Worm (Caenorhabditis elegans): ENCODE measurements around the gene ugt-8.

Gene ugt-8

ce11 chrV:4867535-4867934 is 36.2 kb upstream of the ugt-8 start:
- TF ChIP-seq skn-1 (tag; optimal IDR thresholded peaks at IDR 0.05) (no peak), aly-2 (tag; optimal IDR thresholded peaks at IDR 0.05) (no peak), hmg-11 (tag; optimal IDR thresholded peaks at IDR 0.05) (no peak), pqm-1 (tag; optimal IDR thresholded peaks at IDR 0.05) (no peak)

DNA sequence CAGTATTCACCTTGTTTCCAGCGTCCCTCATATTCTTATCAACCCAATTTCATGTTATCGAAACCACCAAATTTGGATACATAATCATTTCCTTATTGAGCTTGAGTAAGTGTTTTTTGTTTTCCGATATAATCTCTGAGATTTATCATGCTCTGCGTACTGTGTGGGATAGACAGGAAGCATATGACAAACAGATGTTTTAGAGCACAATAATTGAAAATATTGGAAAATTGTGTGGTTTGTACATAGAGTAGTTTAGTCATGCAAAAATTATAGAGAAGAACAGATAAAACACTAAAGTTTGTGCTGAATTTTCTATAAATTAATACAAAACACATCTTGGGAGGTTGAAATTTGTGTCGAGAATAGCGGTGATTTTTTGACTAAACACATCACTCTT is 35.0 kb upstream of the ugt-8 start:
- TF ChIP-seq nhr-12 (tag; optimal IDR thresholded peaks at IDR 0.05) = no peak
- no peak for TF ChIP-seq daf-12 (tag; optimal IDR thresholded peaks at IDR 0.05)
- no peak for TF ChIP-seq nhr-23 (tag; optimal IDR thresholded peaks at IDR 0.05)
- TF ChIP-seq R02D3.7 (tag; optimal IDR thresholded peaks at IDR 0.05) = no peak
- TF ChIP-seq nhr-28 (tag; optimal IDR thresholded peaks at IDR 0.05) = no peak
- TF ChIP-seq elt-2 (tag; optimal IDR thresholded peaks at IDR 0.05) = no peak
- TF ChIP-seq skn-1 (tag; optimal IDR thresholded peaks at IDR 0.05) = no peak
- no peak for TF ChIP-seq ceh-16 (tag; optimal IDR thresholded peaks at IDR 0.05)
- no peak for TF ChIP-seq pqm-1 (tag; optimal IDR thresholded peaks at IDR 0.05)
- no peak for TF ChIP-seq fkh-2 (tag; optimal IDR thresholded peaks at IDR 0.05)

ce11 chrV:4870627-4871026 is 33.1 kb upstream of the ugt-8 start:
- no peak for TF ChIP-seq tbx-2 (tag; optimal IDR thresholded peaks at IDR 0.05)
- peak; percentile 56 for TF ChIP-seq nhr-11 (tag; optimal IDR thresholded peaks at IDR 0.05)
- no peak for TF ChIP-seq ceh-9 (tag; optimal IDR thresholded peaks at IDR 0.05)

ce11 chrV:4871992-4872391 is 31.7 kb upstream of the ugt-8 start, which contains the start of gene srd-33:
Gene srd-33 (plus strand): TSS chrV:4872292.
- no peak for TF ChIP-seq ceh-28 (tag; optimal IDR thresholded peaks at IDR 0.05)
- no peak for TF ChIP-seq nhr-43 (tag; optimal IDR thresholded peaks at IDR 0.05; ENCODE audit: poor library complexity, severe bottlenecking)
- TF ChIP-seq nhr-77 (tag; optimal IDR thresholded peaks at IDR 0.05) = no peak
- TF ChIP-seq ztf-4 (tag; optimal IDR thresholded peaks at IDR 0.05) = no peak
- TF ChIP-seq lsy-12 (tag; optimal IDR thresholded peaks at IDR 0.05) = no peak
- no peak for TF ChIP-seq egl-27 (tag; optimal IDR thresholded peaks at IDR 0.05)
- no peak for TF ChIP-seq ceh-16 (tag; optimal IDR thresholded peaks at IDR 0.05)
- TF ChIP-seq nhr-12 (tag; optimal IDR thresholded peaks at IDR 0.05) = no peak
- no peak for TF ChIP-seq ama-1 (optimal IDR thresholded peaks at IDR 0.05)
- no peak for TF ChIP-seq mml-1 (tag; optimal IDR thresholded peaks at IDR 0.05)

- TF ChIP-seq nhr-12 (tag; optimal IDR thresholded peaks at IDR 0.05) (no peak), ama-1 (optimal IDR thresholded peaks at IDR 0.05) (no peak), elt-1 (tag; optimal IDR thresholded peaks at IDR 0.05) (no peak), fos-1 (tag; optimal IDR thresholded peaks at IDR 0.05) (no peak), ceh-82 (tag; optimal IDR thresholded peaks at IDR 0.05) (no peak), fkh-2 (tag; optimal IDR thresholded peaks at IDR 0.05) (no peak), elt-2 (tag; optimal IDR thresholded peaks at IDR 0.05) (no peak), nfya-1 (tag; optimal IDR thresholded peaks at IDR 0.05; ENCODE audit: insufficient read depth) (no peak), lin-39 (tag; optimal IDR thresholded peaks at IDR 0.05) (no peak), ceh-9 (tag; optimal IDR thresholded peaks at IDR 0.05) (no peak), nhr-76 (tag; optimal IDR thresholded peaks at IDR 0.05) (no peak), ceh-16 (tag; optimal IDR thresholded peaks at IDR 0.05) (no peak), nhr-25 (tag; optimal IDR thresholded peaks at IDR 0.05) (no peak), nhr-23 (tag; optimal IDR thresholded peaks at IDR 0.05) (no peak), fkh-10 (GFP tag; optimal IDR thresholded peaks at IDR 0.05) (no peak), pha-4 (tag; optimal IDR thresholded peaks at IDR 0.05) (no peak), nhr-237 (tag; optimal IDR thresholded peaks at IDR 0.05) (no peak), ceh-28 (tag; optimal IDR thresholded peaks at IDR 0.05) (no peak)
These were observed 26.1 kb upstream of the ugt-8 start, which contains the start of gene T19H12.6 for ce11 chrV:4877587-4877986. Gene T19H12.6 (minus strand): TSS chrV:4877687.

- no peak for TF ChIP-seq fos-1 (tag; optimal IDR thresholded peaks at IDR 0.05)
- TF ChIP-seq daf-12 (tag; optimal IDR thresholded peaks at IDR 0.05) = no peak
- no peak for TF ChIP-seq lin-15B (tag; optimal IDR thresholded peaks at IDR 0.05)
- TF ChIP-seq ceh-16 (tag; optimal IDR thresholded peaks at IDR 0.05) = no peak
- no peak for TF ChIP-seq ZK546.5 (tag; optimal IDR thresholded peaks at IDR 0.05)
- no peak for TF ChIP-seq pha-4 (tag; optimal IDR thresholded peaks at IDR 0.05)
- TF ChIP-seq lsy-12 (tag; optimal IDR thresholded peaks at IDR 0.05) = no peak
- no peak for TF ChIP-seq tbx-2 (tag; optimal IDR thresholded peaks at IDR 0.05)
- no peak for TF ChIP-seq hmg-11 (tag; optimal IDR thresholded peaks at IDR 0.05)
These were observed 24.5 kb upstream of the ugt-8 start, which contains the start of gene T19H12.15 for ce11 chrV:4879251-4879650. Gene T19H12.15 (minus strand): TSS chrV:4879351.
